Worm (Caenorhabditis elegans) whole organism, mixed stage, embryonic: ENCODE data around the gene btb-20.

Experiments used
- M03D4.4 ChIP-seq: sonication (generic microtip); optimal IDR thresholded peaks from 2 replicates; lab custom pipeline; 2017; ENCODE audit warnings: mild to moderate bottlenecking, missing genetic modification characterization, missing compliant biosample characterization
- bed-3 ChIP-seq: fragments of 200-800 bp; sonication (Bioruptor generic); optimal IDR thresholded peaks from 3 replicates; lab custom pipeline; 2018; ENCODE audit warnings: mild to moderate bottlenecking, missing genetic modification characterization, moderate library complexity, missing compliant biosample characterization
- blmp-1 ChIP-seq: fragments of 150-350 bp; optimal IDR thresholded peaks from 2 replicates; lab custom pipeline; 2014; ENCODE audit warnings: missing biosample characterization, missing genetic modification characterization
- ceh-39 ChIP-seq: fragments of 150-350 bp; optimal IDR thresholded peaks from 2 replicates; lab custom pipeline; 2014; ENCODE audit warnings: missing biosample characterization, missing genetic modification characterization
- ceh-43 ChIP-seq: fragments of 200-800 bp; sonication (Bioruptor generic); optimal IDR thresholded peaks from 2 replicates; lab custom pipeline; 2018; ENCODE audit warnings: mild to moderate bottlenecking, missing genetic modification characterization, moderate library complexity, missing compliant biosample characterization
- ceh-83 ChIP-seq: fragments of 200-800 bp; sonication (Bioruptor generic); optimal IDR thresholded peaks from 2 replicates; lab custom pipeline; 2018; ENCODE audit warnings: mild to moderate bottlenecking, missing genetic modification characterization, missing compliant biosample characterization
- ces-1 ChIP-seq: fragments of 150-350 bp; optimal IDR thresholded peaks from 2 replicates; lab custom pipeline; 2014; ENCODE audit warnings: missing biosample characterization, missing genetic modification reagents, missing genetic modification characterization
- drap-1 ChIP-seq: fragments of 200-800 bp; sonication (Bioruptor generic); optimal IDR thresholded peaks from 3 replicates; lab custom pipeline; 2018; ENCODE audit warnings: mild to moderate bottlenecking, missing genetic modification characterization, missing compliant biosample characterization
- elt-1 ChIP-seq: sonication (generic microtip); optimal IDR thresholded peaks from 2 replicates; lab custom pipeline; 2017; ENCODE audit warnings: missing genetic modification characterization, mild to moderate bottlenecking, missing compliant biosample characterization, antibody characterized with exemption, moderate library complexity, borderline replicate concordance; ENCODE audit not compliant: insufficient read depth
- elt-3 ChIP-seq: fragments of 150-350 bp; optimal IDR thresholded peaks from 2 replicates; lab custom pipeline; 2014; ENCODE audit warnings: missing biosample characterization, missing genetic modification characterization
- flh-1 ChIP-seq: fragments of 200-800 bp; sonication (Bioruptor generic); optimal IDR thresholded peaks from 2 replicates; lab custom pipeline; 2018; ENCODE audit warnings: mild to moderate bottlenecking, missing genetic modification characterization, moderate library complexity, missing compliant biosample characterization
- ham-2 ChIP-seq: fragments of 200-800 bp; sonication (Bioruptor generic); optimal IDR thresholded peaks from 2 replicates; lab custom pipeline; 2018; ENCODE audit warnings: mild to moderate bottlenecking, missing genetic modification characterization, missing compliant biosample characterization
- hlh-1 ChIP-seq: fragments of 150-350 bp; optimal IDR thresholded peaks from 2 replicates; lab custom pipeline; 2014; ENCODE audit warnings: missing biosample characterization, missing genetic modification reagents, missing genetic modification characterization
- lin-13 ChIP-seq: fragments of 150-350 bp; optimal IDR thresholded peaks from 2 replicates; lab custom pipeline; 2014; ENCODE audit warnings: missing biosample characterization, missing genetic modification characterization
- lin-32 ChIP-seq: fragments of 200-800 bp; sonication (Bioruptor generic); optimal IDR thresholded peaks from 2 replicates; lab custom pipeline; 2018; ENCODE audit warnings: mild to moderate bottlenecking, missing genetic modification characterization, missing compliant biosample characterization
- lsy-2 ChIP-seq: fragments of 150-350 bp; optimal IDR thresholded peaks from 2 replicates; lab custom pipeline; 2014; ENCODE audit warnings: missing biosample characterization, missing genetic modification characterization
- mab-5 ChIP-seq: fragments of 150-350 bp; optimal IDR thresholded peaks from 2 replicates; lab custom pipeline; 2014; ENCODE audit warnings: missing biosample characterization, missing genetic modification characterization
- mep-1 ChIP-seq: fragments of 150-350 bp; optimal IDR thresholded peaks from 2 replicates; lab custom pipeline; 2017; ENCODE audit warnings: missing biosample characterization, missing genetic modification reagents, missing genetic modification characterization, inconsistent platforms
- mls-2 ChIP-seq: sonication (generic microtip); optimal IDR thresholded peaks from 2 replicates; lab custom pipeline; 2016; ENCODE audit warnings: mild to moderate bottlenecking, missing genetic modification characterization, moderate library complexity, missing compliant biosample characterization
- nhr-12 ChIP-seq: fragments of 150-350 bp; optimal IDR thresholded peaks from 2 replicates; lab custom pipeline; 2014; ENCODE audit warnings: missing biosample characterization, missing genetic modification characterization
- nhr-2 ChIP-seq: fragments of 150-350 bp; optimal IDR thresholded peaks from 2 replicates; lab custom pipeline; 2014; ENCODE audit warnings: missing biosample characterization, missing genetic modification characterization
- nhr-237 ChIP-seq: fragments of 150-350 bp; optimal IDR thresholded peaks from 2 replicates; lab custom pipeline; 2014; ENCODE audit warnings: missing biosample characterization, missing genetic modification characterization
- nhr-28 ChIP-seq: fragments of 150-350 bp; optimal IDR thresholded peaks from 2 replicates; lab custom pipeline; 2014; ENCODE audit warnings: missing biosample characterization, missing genetic modification characterization
- nhr-76 ChIP-seq: sonication (generic microtip); optimal IDR thresholded peaks from 2 replicates; lab custom pipeline; 2017; ENCODE audit warnings: missing biosample characterization, missing genetic modification characterization
- pha-4 ChIP-seq: fragments of 150-350 bp; optimal IDR thresholded peaks from 2 replicates; lab custom pipeline; 2018; ENCODE audit warnings: missing biosample characterization, missing genetic modification reagents, missing genetic modification characterization
- sem-2 ChIP-seq: fragments of 200-800 bp; sonication (Bioruptor generic); optimal IDR thresholded peaks from 2 replicates; lab custom pipeline; 2018; ENCODE audit warnings: mild to moderate bottlenecking, missing genetic modification characterization, missing compliant biosample characterization
- snpc-4 ChIP-seq: fragments of 150-350 bp; optimal IDR thresholded peaks from 2 replicates; lab custom pipeline; 2014; ENCODE audit warnings: missing biosample characterization, missing genetic modification characterization
- sptf-1 ChIP-seq: sonication (generic microtip); optimal IDR thresholded peaks from 2 replicates; lab custom pipeline; 2017; ENCODE audit warnings: mild to moderate bottlenecking, missing genetic modification characterization, moderate library complexity, missing compliant biosample characterization
- tbx-8 ChIP-seq: fragments of 200-800 bp; sonication (Bioruptor generic); optimal IDR thresholded peaks from 2 replicates; lab custom pipeline; 2018; ENCODE audit warnings: mild to moderate bottlenecking, missing genetic modification characterization, moderate library complexity, missing compliant biosample characterization
- unc-120 ChIP-seq: sonication (generic microtip); optimal IDR thresholded peaks from 2 replicates; lab custom pipeline; 2017; ENCODE audit warnings: missing genetic modification characterization, missing compliant biosample characterization; ENCODE audit not compliant: poor library complexity, severe bottlenecking
- unc-62 ChIP-seq: fragments of 150-350 bp; optimal IDR thresholded peaks from 2 replicates; lab custom pipeline; 2014; ENCODE audit warnings: missing biosample characterization, missing genetic modification reagents, missing genetic modification characterization
- zip-8 ChIP-seq: fragments of 150-350 bp; optimal IDR thresholded peaks from 2 replicates; lab custom pipeline; 2014; ENCODE audit warnings: missing biosample characterization, missing genetic modification characterization

Gene btb-20

ce11 chrII:14523645-14524223 lies 412 bp upstream of the btb-20 start, which contains the start of gene pot-2:
TSS of gene pot-2 (plus strand) at chrII:14524173.
- TF ChIP-seq nhr-76 (tag; lab: Kevin White, UChicago) (no peak), lin-13 (tag; lab: Kevin White, UChicago) (no peak), elt-1 (tag; lab: Kevin White, UChicago) (no peak), flh-1 (GFP tag; lab: Kevin White, UChicago) (no peak), hlh-1 (tag; lab: Kevin White, UChicago) (no peak), unc-62 (no peak), bed-3 (GFP tag; lab: Kevin White, UChicago) (no peak), M03D4.4 (tag; lab: Kevin White, UChicago) (no peak), mls-2 (tag; lab: Kevin White, UChicago) (no peak), sptf-1 (tag; lab: Kevin White, UChicago) (no peak), pha-4 (no peak), zip-8 (no peak), sem-2 (no peak), ceh-83 (GFP tag; lab: Kevin White, UChicago) (no peak), snpc-4 (tag; lab: Kevin White, UChicago) (no peak), ceh-43 (GFP tag; lab: Kevin White, UChicago) (no peak), nhr-237 (tag; lab: Kevin White, UChicago) (no peak)

- no peak for TF ChIP-seq elt-3 (tag; lab: Kevin White, UChicago)
- no peak for TF ChIP-seq nhr-28
- no peak for TF ChIP-seq tbx-8 (GFP tag; lab: Kevin White, UChicago)
- no peak for TF ChIP-seq mls-2 (tag; lab: Kevin White, UChicago)
- TF ChIP-seq unc-120: no peak
- TF ChIP-seq lin-32 (GFP tag; lab: Kevin White, UChicago): no peak
- no peak for TF ChIP-seq nhr-12
- TF ChIP-seq ces-1: no peak
- TF ChIP-seq sem-2: no peak
- TF ChIP-seq mep-1 (tag; lab: Kevin White, UChicago): no peak
- no peak for TF ChIP-seq ceh-43 (GFP tag; lab: Kevin White, UChicago)
- no peak for TF ChIP-seq pha-4
- TF ChIP-seq, all 35 proteins: peak for 0
These were observed 1.3 kb downstream of the btb-20 start, which contains the start of gene btb-19 for ce11 chrII:14522037-14522436. TSS of gene btb-19 (minus strand) at chrII:14522137.

ce11 chrII:14515017-14515416 lies 8.3 kb downstream of the btb-20 start, which contains the start of gene K10H10.9:
TSS of gene K10H10.9 (minus strand) at chrII:14515117.
- TF ChIP-seq tbx-8 (GFP tag; lab: Kevin White, UChicago): no peak
- TF ChIP-seq pha-4: no peak

- TF ChIP-seq elt-1 (tag; lab: Kevin White, UChicago) (no peak), ces-1 (no peak), ceh-83 (GFP tag; lab: Kevin White, UChicago) (no peak), lsy-2 (no peak), M03D4.4 (tag; lab: Kevin White, UChicago) (no peak), mep-1 (tag; lab: Kevin White, UChicago) (no peak), unc-120 (no peak), lin-13 (tag; lab: Kevin White, UChicago) (no peak), lin-32 (GFP tag; lab: Kevin White, UChicago) (no peak), pha-4 (no peak), ceh-39 (no peak), mab-5 (tag; lab: Kevin White, UChicago) (no peak), nhr-2 (no peak), zip-8 (no peak), mls-2 (tag; lab: Kevin White, UChicago) (no peak), nhr-76 (tag; lab: Kevin White, UChicago) (no peak), ham-2 (GFP tag; lab: Kevin White, UChicago) (no peak), snpc-4 (tag; lab: Kevin White, UChicago) (no peak), sptf-1 (tag; lab: Kevin White, UChicago) (no peak), tbx-8 (GFP tag; lab: Kevin White, UChicago) (no peak)
These were observed 12.1 kb downstream of the btb-20 start, which contains the start of gene K10H10.13 for ce11 chrII:14511189-14511588. TSS of gene K10H10.13 (minus strand) at chrII:14511289.

ce11 chrII:14510162-14510561 lies 13.2 kb downstream of the btb-20 start:
- TF ChIP-seq zip-8: no peak
- no peak for TF ChIP-seq unc-62
- TF ChIP-seq ces-1: no peak
- no peak for TF ChIP-seq sem-2
- TF ChIP-seq unc-120: no peak
- no peak for TF ChIP-seq pha-4
- no peak for TF ChIP-seq tbx-8 (GFP tag; lab: Kevin White, UChicago)
- TF ChIP-seq elt-1 (tag; lab: Kevin White, UChicago): no peak
- TF ChIP-seq blmp-1 (tag; lab: Kevin White, UChicago): no peak
- TF ChIP-seq lin-13 (tag; lab: Kevin White, UChicago): no peak
- no peak for TF ChIP-seq nhr-12
- no peak for TF ChIP-seq sptf-1 (tag; lab: Kevin White, UChicago)
- TF ChIP-seq snpc-4 (tag; lab: Kevin White, UChicago): no peak
- no peak for TF ChIP-seq drap-1 (GFP tag; lab: Kevin White, UChicago)
- TF ChIP-seq mls-2 (tag; lab: Kevin White, UChicago): no peak
- TF ChIP-seq ceh-43 (GFP tag; lab: Kevin White, UChicago): no peak
- no peak for TF ChIP-seq mep-1 (tag; lab: Kevin White, UChicago)
- no peak for TF ChIP-seq elt-3 (tag; lab: Kevin White, UChicago)
- TF ChIP-seq, all 35 proteins: peak for 0
